Worm (Caenorhabditis elegans): ENCODE data around the gene sdz-16.

- TF ChIP-seq nhr-12 (tag; optimal IDR thresholded peaks at IDR 0.05) (no peak), blmp-1 (tag; optimal IDR thresholded peaks at IDR 0.05) (no peak), ztf-11 (tag; optimal IDR thresholded peaks at IDR 0.05) (no peak), mep-1 (tag; optimal IDR thresholded peaks at IDR 0.05) (no peak), unc-39 (tag; optimal IDR thresholded peaks at IDR 0.05) (no peak), snpc-4 (tag; optimal IDR thresholded peaks at IDR 0.05) (no peak), nhr-237 (tag; optimal IDR thresholded peaks at IDR 0.05) (no peak)
Observed at ce11 chrV:17376639-17377038, 48.9 kb upstream of the sdz-16 start, which contains the start of gene Y20C6A.1.

Measured in whole organism, mixed stage, embryonic.